Fruit fly (Drosophila melanogaster): ENCODE data around the gene TfIIB.

DNA sequence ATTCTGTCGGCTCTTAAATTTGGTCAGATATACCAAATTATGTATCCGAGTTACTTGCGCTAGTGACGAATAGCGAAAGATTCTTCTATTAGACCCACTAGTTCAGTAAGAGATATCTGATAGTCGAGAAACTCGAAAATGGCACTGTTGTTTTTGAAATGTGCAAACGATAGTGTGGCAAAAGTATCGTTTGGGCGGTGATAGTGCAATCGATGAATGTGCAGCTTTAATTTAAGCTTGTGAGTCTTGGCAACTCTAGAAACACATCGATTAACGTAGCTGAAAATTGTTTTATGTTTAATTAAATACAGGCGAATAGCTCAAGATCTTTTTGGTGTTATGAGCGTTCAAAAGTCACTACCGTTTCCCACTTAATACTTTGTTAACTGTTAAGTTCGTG, 6.2 kb downstream of the TfIIB start, which contains the start of gene STUB1:
- TF ChIP-seq CG33017 (tag; optimal IDR thresholded peaks at IDR 0.05) (no peak), CG12768 (GFP tag; optimal IDR thresholded peaks at IDR 0.05) (no peak), CG11617 (GFP tag; optimal IDR thresholded peaks at IDR 0.05) (no peak), CG7045 (GFP tag; optimal IDR thresholded peaks at IDR 0.05) (no peak), Hr96 (GFP tag; optimal IDR thresholded peaks at IDR 0.05) (no peak), kay (GFP tag; ENCODE audit: borderline replicate concordance) (no peak)

All from whole organism, adult.